Fruit fly (Drosophila melanogaster) whole organism, prepupa: ENCODE measurements around the gene mRpL30.
A peak's percentile ranks its signal among the peaks of the same experiment; 100 is the strongest.

Source experiments
- CG11902 ChIP-seq: fragments of 200-800 bp; sonication (Bioruptor generic); optimal IDR thresholded peaks from 3 replicates; lab custom pipeline; 2016; ENCODE audit warnings: missing biosample characterization, missing genetic modification characterization
- CG15336 ChIP-seq: fragments of 200-800 bp; sonication (Bioruptor generic); IDR thresholded peaks from 2 replicates; pipeline ENCODE4 v1.3.6; 2022; ENCODE audit warnings: missing biosample characterization, missing genetic modification characterization
- CG16779 ChIP-seq: fragments of 200-800 bp; sonication (Bioruptor generic); optimal IDR thresholded peaks from 3 replicates; lab custom pipeline; 2017; ENCODE audit warnings: missing biosample characterization, mild to moderate bottlenecking, missing genetic modification characterization
- CG32006 ChIP-seq: fragments of 200-800 bp; sonication (Bioruptor generic); optimal IDR thresholded peaks from 3 replicates; lab custom pipeline; 2017; ENCODE audit warnings: missing biosample characterization, mild to moderate bottlenecking, missing genetic modification characterization
- CG34406 ChIP-seq: fragments of 200-800 bp; sonication (Bioruptor generic); optimal IDR thresholded peaks from 3 replicates; lab custom pipeline; 2016; ENCODE audit warnings: missing biosample characterization, missing genetic modification characterization
- CG3919 ChIP-seq: fragments of 200-800 bp; sonication (Bioruptor generic); optimal IDR thresholded peaks from 3 replicates; lab custom pipeline; 2016; ENCODE audit warnings: missing biosample characterization, missing genetic modification characterization
- CG6792 ChIP-seq: fragments of 200-800 bp; sonication (Bioruptor generic); optimal IDR thresholded peaks from 3 replicates; lab custom pipeline; 2016; ENCODE audit warnings: missing biosample characterization, missing genetic modification characterization
- CG6808 ChIP-seq: fragments of 200-800 bp; sonication (Bioruptor generic); optimal IDR thresholded peaks from 3 replicates; lab custom pipeline; 2017; ENCODE audit warnings: missing biosample characterization, missing genetic modification characterization, mild to moderate bottlenecking, moderate library complexity, missing genetic modification reagents
- CG6854 ChIP-seq: fragments of 200-800 bp; sonication (Bioruptor generic); optimal IDR thresholded peaks from 2 replicates; lab custom pipeline; 2017; ENCODE audit warnings: missing biosample characterization, mild to moderate bottlenecking, missing genetic modification characterization
- CG8119 ChIP-seq: fragments of 200-800 bp; sonication (Bioruptor generic); IDR thresholded peaks from 3 replicates; pipeline ENCODE4 v1.3.6; 2022; ENCODE audit warnings: missing biosample characterization, missing genetic modification characterization
- CG8319 ChIP-seq: fragments of 200-800 bp; sonication (Bioruptor generic); optimal IDR thresholded peaks from 3 replicates; lab custom pipeline; 2016; ENCODE audit warnings: missing biosample characterization, missing genetic modification characterization
- CG8632 ChIP-seq: fragments of 200-800 bp; sonication (Bioruptor generic); optimal IDR thresholded peaks from 3 replicates; lab custom pipeline; 2016; ENCODE audit warnings: missing biosample characterization, missing genetic modification characterization
- CG9139 ChIP-seq: fragments of 200-800 bp; sonication (Bioruptor generic); optimal IDR thresholded peaks from 3 replicates; lab custom pipeline; 2017; ENCODE audit warnings: missing biosample characterization, mild to moderate bottlenecking, missing genetic modification characterization
- Eip75B ChIP-seq: fragments of 200-800 bp; sonication (Bioruptor generic); optimal IDR thresholded peaks from 3 replicates; lab custom pipeline; 2016; ENCODE audit warnings: missing biosample characterization, missing genetic modification characterization
- Eip78C ChIP-seq: fragments of 200-800 bp; sonication (Bioruptor generic); peaks from one replicate; lab custom pipeline; 2016; ENCODE audit warnings: missing biosample characterization, missing genetic modification characterization
- Eip93F ChIP-seq: fragments of 200-800 bp; sonication (Bioruptor generic); optimal IDR thresholded peaks from 2 replicates; lab custom pipeline; 2016; ENCODE audit warnings: missing biosample characterization, mild to moderate bottlenecking, missing genetic modification characterization
- Ets21C ChIP-seq: fragments of 200-800 bp; sonication (Bioruptor generic); optimal IDR thresholded peaks from 3 replicates; lab custom pipeline; 2016; ENCODE audit warnings: missing biosample characterization, missing genetic modification characterization
- Gug ChIP-seq: fragments of 200-800 bp; sonication (Bioruptor generic); IDR thresholded peaks from 2 replicates; pipeline ENCODE4 v1.3.6; 2022; ENCODE audit warnings: missing biosample characterization, missing genetic modification characterization
- Hr4 ChIP-seq: fragments of 200-800 bp; sonication (Bioruptor generic); optimal IDR thresholded peaks from 3 replicates; lab custom pipeline; 2016; ENCODE audit warnings: missing biosample characterization, missing genetic modification characterization
- Met ChIP-seq: fragments of 200-800 bp; sonication (Bioruptor generic); optimal IDR thresholded peaks from 3 replicates; lab custom pipeline; 2016; ENCODE audit warnings: missing biosample characterization, missing genetic modification characterization
- OdsH ChIP-seq: fragments of 200-800 bp; sonication (Bioruptor generic); optimal IDR thresholded peaks from 3 replicates; lab custom pipeline; 2016; ENCODE audit warnings: missing biosample characterization, missing genetic modification characterization
- achi ChIP-seq: fragments of 200-800 bp; sonication (Bioruptor generic); optimal IDR thresholded peaks from 3 replicates; lab custom pipeline; 2016; ENCODE audit warnings: missing biosample characterization, missing genetic modification characterization
- cyc ChIP-seq: fragments of 200-800 bp; sonication (Bioruptor generic); optimal IDR thresholded peaks from 3 replicates; lab custom pipeline; 2016; ENCODE audit warnings: missing biosample characterization, missing genetic modification characterization
- dsx ChIP-seq: fragments of 200-800 bp; optimal IDR thresholded peaks from 3 replicates; lab custom pipeline; 2019; ENCODE audit warnings: missing biosample characterization, mild to moderate bottlenecking, missing genetic modification characterization, moderate library complexity; ENCODE audit not compliant: poor library complexity, severe bottlenecking
- esn ChIP-seq: fragments of 200-800 bp; sonication (Bioruptor generic); optimal IDR thresholded peaks from 2 replicates; lab custom pipeline; 2016; ENCODE audit warnings: missing biosample characterization, mild to moderate bottlenecking, missing genetic modification characterization, moderate library complexity
- fd59A ChIP-seq: fragments of 200-800 bp; sonication (Bioruptor generic); optimal IDR thresholded peaks from 2 replicates; lab custom pipeline; 2017; ENCODE audit warnings: missing biosample characterization, mild to moderate bottlenecking, missing genetic modification characterization, missing genetic modification reagents
- lz ChIP-seq: fragments of 200-800 bp; sonication (Bioruptor generic); optimal IDR thresholded peaks from 3 replicates; lab custom pipeline; 2016; ENCODE audit warnings: missing biosample characterization, missing genetic modification characterization
- pdm3 ChIP-seq: fragments of 200-800 bp; sonication (Bioruptor generic); optimal IDR thresholded peaks from 3 replicates; lab custom pipeline; 2016; ENCODE audit warnings: missing biosample characterization, missing genetic modification characterization
- salr ChIP-seq, 2 experiments: fragments of 200-800 bp; sonication (Bioruptor generic); optimal IDR thresholded peaks; 3 replicates each; lab custom pipeline; 2016 to 2018; ENCODE audit warnings: missing biosample characterization in 2 of 2, missing genetic modification characterization in 2 of 2, mild to moderate bottlenecking in 1 of 2
- ss ChIP-seq, 2 experiments: fragments of 200-800 bp; sonication (Bioruptor generic); optimal IDR thresholded peaks; 2 replicates in 1 of 2; 3 replicates in 1 of 2; lab custom pipeline; 2017 to 2018; ENCODE audit warnings: mild to moderate bottlenecking in 2 of 2, missing biosample characterization in 2 of 2, missing genetic modification characterization in 2 of 2, moderate library complexity in 1 of 2
- svp ChIP-seq: fragments of 200-800 bp; sonication (Bioruptor generic); peaks from one replicate; lab custom pipeline; 2016; ENCODE audit warnings: missing biosample characterization, missing genetic modification characterization
- vri ChIP-seq: fragments of 200-800 bp; sonication (Bioruptor generic); optimal IDR thresholded peaks from 3 replicates; lab custom pipeline; 2016; ENCODE audit warnings: missing biosample characterization, mild to moderate bottlenecking, missing genetic modification characterization

The mRpL30 gene

DNA sequence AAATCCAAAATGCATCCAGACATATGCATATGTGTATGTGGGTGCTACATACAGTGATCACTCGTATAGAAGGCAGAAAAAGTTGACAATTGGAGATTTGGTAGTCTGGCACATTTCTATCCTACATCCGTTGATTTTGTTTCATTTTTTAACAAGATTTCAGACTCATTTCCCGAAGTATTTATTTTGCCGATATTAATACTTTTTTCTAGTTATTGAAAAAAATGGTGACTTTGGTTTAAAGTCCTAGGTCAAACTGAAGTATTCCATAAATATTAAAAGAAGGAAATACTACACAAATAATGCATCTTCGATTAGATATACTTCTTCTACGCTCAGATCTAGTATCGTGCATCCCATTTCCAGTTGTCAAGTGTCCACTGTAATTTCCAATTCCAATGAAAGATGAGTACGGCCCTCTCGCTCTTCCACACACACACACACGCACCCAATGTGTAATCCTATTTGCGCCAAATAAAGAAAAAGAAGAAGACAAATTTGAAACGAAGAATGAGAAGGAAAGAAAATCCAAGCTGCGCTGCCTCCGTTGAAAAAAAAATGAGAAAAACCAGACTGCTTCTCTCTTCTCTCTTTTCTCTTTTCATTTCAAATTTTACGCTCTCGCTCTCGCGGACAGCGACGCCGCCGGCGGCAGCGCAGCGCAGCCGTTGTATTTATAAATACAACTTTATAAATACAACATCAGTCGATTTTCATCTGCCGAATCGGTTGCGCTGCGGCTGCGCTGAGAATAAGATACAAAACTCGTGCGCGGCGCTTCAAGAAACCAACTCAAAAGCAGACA is 30.6 kb upstream of the mRpL30 start, which contains the start of gene peb (continued):
- TF ChIP-seq CG3919 (GFP tag; lab: Kevin White, UChicago) (no peak), achi (GFP tag; lab: Kevin White, UChicago) (no peak), Eip75B (GFP tag; lab: Kevin White, UChicago) (peak; percentile 56), CG8632 (GFP tag; lab: Kevin White, UChicago) (peak; percentile 15), CG9139 (GFP tag; lab: Kevin White, UChicago) (peak; percentile 22), CG32006 (peak; percentile 49), Gug (GFP tag; lab: Robert Waterston, UW) (no peak), CG6854 (GFP tag; lab: Kevin White, UChicago) (no peak), lz (GFP tag; lab: Kevin White, UChicago) (peak; percentile 61), Met (GFP tag; lab: Kevin White, UChicago) (peak; percentile 61), fd59A (GFP tag; lab: Kevin White, UChicago) (no peak), CG8119 (GFP tag; lab: Robert Waterston, UW) (peak; percentile 53; the same call in 2 of the 3 replicates), CG34406 (peak; percentile 7), esn (peak; percentile 64), CG8319 (GFP tag; lab: Kevin White, UChicago) (peak; percentile 9), CG16779 (tag; lab: Kevin White, UChicago) (peak; percentile 54), pdm3 (peak; percentile 37), CG6808 (GFP tag; lab: Kevin White, UChicago) (no peak), cyc (GFP tag; lab: Kevin White, UChicago) (peak; percentile 50), Eip93F (GFP tag; lab: Kevin White, UChicago) (no peak), CG6792 (GFP tag; lab: Kevin White, UChicago) (peak; percentile 19), dsx (GFP tag; lab: Kevin White, UChicago) (peak; percentile 14), ss (GFP tag; optimal IDR thresholded peaks at IDR 0.05; lab: Kevin White, UChicago) (peak; percentile 55 to 67), CG15336 (GFP tag; lab: Robert Waterston, UW) (peak; percentile 45)
- TF ChIP-seq, all 60 proteins: peak for 34

DNA sequence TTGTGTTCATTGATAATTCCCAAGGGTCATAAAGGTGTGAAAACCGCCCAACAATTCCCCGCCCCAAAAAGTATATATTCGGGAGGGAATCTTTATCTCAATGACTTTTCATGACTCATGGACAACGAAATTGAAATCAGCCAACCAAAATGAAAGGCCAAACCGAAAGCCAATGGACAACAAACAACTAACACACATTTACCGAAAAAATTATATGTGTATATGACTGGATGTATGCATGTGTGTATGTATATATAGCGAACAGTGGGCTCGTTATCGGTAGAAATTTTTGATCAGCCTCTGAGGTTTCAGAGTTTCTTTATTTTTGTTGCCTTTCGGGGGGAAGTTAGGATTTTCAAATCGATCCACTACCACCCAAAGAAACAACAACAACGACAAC is 28.8 kb upstream of the mRpL30 start:
- TF ChIP-seq vri (peak; percentile 6), salr (GFP tag; optimal IDR thresholded peaks at IDR 0.05; lab: Kevin White, UChicago) (no peak), svp (GFP tag; lab: Kevin White, UChicago) (peak; percentile 38)

DNA sequence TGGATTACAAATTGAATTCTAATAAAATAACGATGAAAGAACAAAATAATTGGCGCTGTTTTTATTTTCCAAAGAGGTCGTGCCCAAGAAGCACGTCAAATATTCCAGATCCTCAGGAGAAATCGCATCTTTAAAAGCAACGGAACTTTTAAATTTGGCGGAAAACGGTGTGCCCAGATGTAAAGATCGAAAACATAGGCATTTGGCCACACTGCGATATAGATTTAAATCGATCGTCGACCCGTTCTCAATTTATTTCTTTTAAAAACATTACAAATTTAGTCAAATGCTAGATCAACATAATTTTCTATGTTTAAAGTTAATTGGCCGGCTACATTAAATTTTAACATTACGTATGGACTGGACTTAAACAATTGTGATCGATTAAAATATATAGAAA is 20.5 kb upstream of the mRpL30 start:
- no peak for TF ChIP-seq Ets21C (GFP tag; lab: Kevin White, UChicago)
- TF ChIP-seq Eip78C (GFP tag; lab: Kevin White, UChicago) = peak; percentile 40

DNA sequence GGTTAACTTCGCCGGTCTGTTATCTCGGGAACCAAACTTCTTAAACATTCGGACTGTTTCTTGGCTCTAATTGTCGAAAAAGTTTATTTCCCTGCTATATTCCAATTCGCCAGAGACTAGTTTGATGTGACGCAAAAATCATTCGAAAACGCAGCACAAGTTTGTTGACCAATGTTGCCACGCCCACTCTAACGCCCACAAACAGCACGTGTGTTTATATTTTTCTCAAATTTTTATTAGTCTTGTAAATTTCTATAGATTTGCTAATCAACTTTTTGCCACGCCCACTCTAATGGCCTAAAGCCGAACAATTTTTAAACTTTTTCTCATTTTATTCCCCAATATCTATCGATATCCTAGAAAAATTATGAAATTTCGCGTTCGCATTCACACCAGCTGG is 16.8 kb upstream of the mRpL30 start, which contains the start of gene Alms1b:
Alms1b (minus strand) TSS at position 101 of the 400 bp plus-strand sequence.
- no peak for TF ChIP-seq Eip93F (GFP tag; lab: Kevin White, UChicago)
- TF ChIP-seq CG11902 = no peak
- TF ChIP-seq OdsH (GFP tag; lab: Kevin White, UChicago) = no peak
- TF ChIP-seq Hr4 (GFP tag; lab: Kevin White, UChicago) = no peak
- TF ChIP-seq, all 60 proteins: peak for 0
